Fruit fly (Drosophila melanogaster) whole organism, adult: ENCODE measurements around the gene CG31960.
A peak's percentile ranks its signal among the peaks of the same experiment; 100 is the strongest.

Source experiments
- CG11617 ChIP-seq: fragments of 200-800 bp; sonication (Bioruptor generic); optimal IDR thresholded peaks from 2 replicates; lab custom pipeline; 2017; ENCODE audit warnings: mild to moderate bottlenecking, missing biosample characterization, missing genetic modification reagents, missing genetic modification characterization
- CG12768 ChIP-seq: fragments of 200-800 bp; sonication (Bioruptor generic); optimal IDR thresholded peaks from 2 replicates; lab custom pipeline; 2017; ENCODE audit warnings: missing biosample characterization, missing genetic modification characterization, mild to moderate bottlenecking, moderate library complexity, missing genetic modification reagents
- CG14711 ChIP-seq: fragments of 200-800 bp; sonication (Bioruptor generic); optimal IDR thresholded peaks from 2 replicates; lab custom pipeline; 2018; ENCODE audit warnings: missing biosample characterization, mild to moderate bottlenecking, missing genetic modification characterization, moderate library complexity
- CG1620 ChIP-seq: fragments of 200-800 bp; sonication (Bioruptor generic); optimal IDR thresholded peaks from 2 replicates; lab custom pipeline; 2016; ENCODE audit warnings: missing biosample characterization, missing genetic modification characterization
- CG33017 ChIP-seq: fragments of 200-800 bp; sonication (Bioruptor generic); optimal IDR thresholded peaks from 2 replicates; lab custom pipeline; 2018; ENCODE audit warnings: missing biosample characterization, mild to moderate bottlenecking, missing genetic modification characterization, moderate library complexity
- CG5204 ChIP-seq: fragments of 200-800 bp; sonication (Bioruptor generic); optimal IDR thresholded peaks from 2 replicates; lab custom pipeline; 2016; ENCODE audit warnings: missing biosample characterization, missing genetic modification characterization
- CG7045 ChIP-seq: fragments of 200-800 bp; sonication (Bioruptor generic); optimal IDR thresholded peaks from 2 replicates; lab custom pipeline; 2017; ENCODE audit warnings: missing biosample characterization, mild to moderate bottlenecking, missing genetic modification characterization
- CG7101 ChIP-seq: fragments of 200-800 bp; sonication (Bioruptor generic); optimal IDR thresholded peaks from 2 replicates; lab custom pipeline; 2018; ENCODE audit warnings: missing biosample characterization, mild to moderate bottlenecking, missing genetic modification characterization, moderate library complexity
- Clk ChIP-seq: fragments of 200-800 bp; sonication (Bioruptor generic); optimal IDR thresholded peaks from 2 replicates; lab custom pipeline; 2017; ENCODE audit warnings: missing biosample characterization, missing genetic modification characterization
- Crg-1 ChIP-seq: fragments of 200-800 bp; sonication (Bioruptor generic); optimal IDR thresholded peaks from 2 replicates; lab custom pipeline; 2016; ENCODE audit warnings: missing biosample characterization, missing genetic modification characterization
- Hr96 ChIP-seq: fragments of 200-800 bp; sonication (Bioruptor generic); optimal IDR thresholded peaks from 2 replicates; lab custom pipeline; 2016; ENCODE audit warnings: missing biosample characterization, missing genetic modification characterization
- Mnt ChIP-seq: fragments of 200-800 bp; sonication (Bioruptor generic); optimal IDR thresholded peaks from 2 replicates; lab custom pipeline; 2016; ENCODE audit warnings: missing biosample characterization, mild to moderate bottlenecking, missing genetic modification characterization
- bab1 ChIP-seq: fragments of 200-800 bp; sonication (Bioruptor generic); optimal IDR thresholded peaks from 3 replicates; lab custom pipeline; 2019; ENCODE audit warnings: missing biosample characterization, mild to moderate bottlenecking, missing genetic modification characterization, moderate library complexity
- cic ChIP-seq: fragments of 200-800 bp; sonication (Bioruptor generic); optimal IDR thresholded peaks from 2 replicates; lab custom pipeline; 2017; ENCODE audit warnings: missing biosample characterization, mild to moderate bottlenecking, missing genetic modification characterization, moderate library complexity
- cnc ChIP-seq, 2 experiments: fragments of >200 bp; optimal IDR thresholded peaks; 2 replicates each; lab custom pipeline; 2017
- kay ChIP-seq: fragments of 200-800 bp; sonication (Bioruptor generic); peaks from one replicate; lab custom pipeline; 2016; ENCODE audit warnings: missing biosample characterization, missing genetic modification characterization, borderline replicate concordance
- ovo ChIP-seq: fragments of 200-800 bp; sonication (Bioruptor generic); optimal IDR thresholded peaks from 2 replicates; lab custom pipeline; 2016; ENCODE audit warnings: missing biosample characterization, missing genetic modification characterization
- pad ChIP-seq: fragments of 200-800 bp; sonication (Bioruptor generic); optimal IDR thresholded peaks from 3 replicates; lab custom pipeline; 2017; ENCODE audit warnings: missing biosample characterization, missing genetic modification characterization, mild to moderate bottlenecking, moderate library complexity, missing genetic modification reagents
- tj ChIP-seq: fragments of 200-800 bp; sonication (Bioruptor generic); optimal IDR thresholded peaks from 3 replicates; lab custom pipeline; 2017; ENCODE audit warnings: missing biosample characterization, mild to moderate bottlenecking, missing genetic modification characterization, moderate library complexity
- toe ChIP-seq: fragments of 200-800 bp; sonication (Bioruptor generic); optimal IDR thresholded peaks from 2 replicates; lab custom pipeline; 2016; ENCODE audit warnings: missing biosample characterization, missing genetic modification characterization

The CG31960 gene

DNA sequence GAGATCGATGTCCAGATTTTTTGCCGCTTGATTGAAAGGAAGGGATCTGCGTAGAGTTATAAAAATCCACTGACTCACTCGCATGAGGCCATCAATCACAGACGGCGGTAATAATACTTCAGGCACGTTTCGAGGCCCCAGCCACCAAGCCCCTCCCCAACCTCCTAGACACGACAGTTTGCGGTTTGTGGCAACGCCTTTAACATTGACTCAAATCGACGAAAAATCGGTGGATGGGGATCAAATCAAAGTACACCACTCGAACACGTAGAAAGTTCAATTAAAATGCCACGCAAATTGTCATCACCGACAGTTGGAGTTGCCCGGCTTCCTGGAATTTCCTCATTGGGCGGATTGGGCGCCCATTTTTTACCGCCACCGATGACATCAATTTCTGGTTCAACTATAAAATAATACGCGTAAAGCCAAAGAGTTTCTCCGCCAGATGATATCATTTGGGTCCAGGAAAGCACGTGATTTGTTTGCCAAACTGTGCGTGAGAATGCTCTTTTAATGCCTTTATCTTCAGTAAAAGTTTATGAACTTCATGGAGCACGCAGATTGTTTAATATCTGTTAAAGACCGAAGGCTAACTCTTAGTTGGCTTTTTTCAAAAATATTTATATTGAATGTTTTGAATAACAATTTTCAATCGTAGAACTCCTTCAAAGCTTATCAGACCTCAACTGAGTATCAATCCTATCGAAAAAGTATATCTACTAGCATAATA lies at the start of gene CG31960:
Gene CG31960, plus strand, starts transcription at position 680 of the 730 bp plus-strand sequence.
- no peak for TF ChIP-seq Mnt (GFP tag; lab: Kevin White, UChicago)
- no peak for TF ChIP-seq CG1620 (GFP tag; lab: Kevin White, UChicago)
- no peak for TF ChIP-seq CG11617 (GFP tag; lab: Kevin White, UChicago)
- no peak for TF ChIP-seq Clk (GFP tag; lab: Kevin White, UChicago)
- TF ChIP-seq cnc (optimal IDR thresholded peaks at IDR 0.05; lab: Kevin White, UChicago), result no peak
- TF ChIP-seq CG5204 (GFP tag; lab: Kevin White, UChicago), result no peak
- TF ChIP-seq cic, result no peak
- TF ChIP-seq CG33017 (tag; lab: Kevin White, UChicago), result no peak
- TF ChIP-seq pad, result no peak
- no peak for TF ChIP-seq ovo
- TF ChIP-seq CG7101 (tag; lab: Kevin White, UChicago), result no peak
- no peak for TF ChIP-seq Crg-1 (GFP tag; lab: Kevin White, UChicago)
- no peak for TF ChIP-seq toe (GFP tag; lab: Kevin White, UChicago)
- TF ChIP-seq CG14711, result no peak

DNA sequence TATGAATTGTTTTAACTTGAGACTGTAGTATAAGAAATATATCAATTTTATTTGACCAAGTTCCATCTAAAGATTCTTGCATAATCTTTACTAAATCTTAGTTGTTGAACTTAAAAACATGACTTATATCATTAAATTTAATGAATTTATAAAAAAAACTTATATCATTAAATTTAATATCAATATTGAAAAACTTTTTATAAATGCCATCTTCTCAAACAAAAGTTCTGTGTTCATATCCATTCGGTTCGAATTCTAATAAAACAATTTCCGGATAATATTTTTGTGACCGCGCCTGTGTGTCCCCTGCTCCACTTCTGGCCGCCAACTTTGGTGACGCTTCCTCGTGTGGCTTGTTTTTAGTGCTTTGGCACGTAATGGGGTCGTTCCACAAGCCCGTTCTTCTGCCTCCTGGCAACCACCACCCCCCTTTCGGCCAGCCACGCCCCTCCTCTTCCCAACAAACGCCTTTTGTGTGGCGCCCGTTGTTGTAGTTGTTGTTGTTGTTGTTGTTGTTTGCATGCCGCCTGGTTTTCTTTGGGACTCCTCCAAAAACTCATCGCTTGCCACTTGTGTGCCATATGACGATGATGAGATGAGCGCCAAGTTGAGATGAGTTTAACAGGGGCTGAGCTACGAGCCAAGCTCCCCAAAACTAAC lies 47.6 kb upstream of the CG31960 start:
- TF ChIP-seq CG12768 (GFP tag; lab: Kevin White, UChicago), result no peak
- no peak for TF ChIP-seq CG1620 (GFP tag; lab: Kevin White, UChicago)
- no peak for TF ChIP-seq CG33017 (tag; lab: Kevin White, UChicago)
- TF ChIP-seq toe (GFP tag; lab: Kevin White, UChicago), result no peak
- TF ChIP-seq CG5204 (GFP tag; lab: Kevin White, UChicago), result no peak
- no peak for TF ChIP-seq bab1 (GFP tag; lab: Kevin White, UChicago)
- no peak for TF ChIP-seq CG7101 (tag; lab: Kevin White, UChicago)
- no peak for TF ChIP-seq pad
- no peak for TF ChIP-seq ovo
- TF ChIP-seq CG14711, result no peak
- TF ChIP-seq tj (GFP tag; lab: Kevin White, UChicago), result no peak
- TF ChIP-seq Clk (GFP tag; lab: Kevin White, UChicago), result no peak
- TF ChIP-seq cic, result no peak
- TF ChIP-seq cnc (optimal IDR thresholded peaks at IDR 0.05; lab: Kevin White, UChicago), result no peak
- TF ChIP-seq Crg-1 (GFP tag; lab: Kevin White, UChicago), result no peak
- no peak for TF ChIP-seq Hr96

DNA sequence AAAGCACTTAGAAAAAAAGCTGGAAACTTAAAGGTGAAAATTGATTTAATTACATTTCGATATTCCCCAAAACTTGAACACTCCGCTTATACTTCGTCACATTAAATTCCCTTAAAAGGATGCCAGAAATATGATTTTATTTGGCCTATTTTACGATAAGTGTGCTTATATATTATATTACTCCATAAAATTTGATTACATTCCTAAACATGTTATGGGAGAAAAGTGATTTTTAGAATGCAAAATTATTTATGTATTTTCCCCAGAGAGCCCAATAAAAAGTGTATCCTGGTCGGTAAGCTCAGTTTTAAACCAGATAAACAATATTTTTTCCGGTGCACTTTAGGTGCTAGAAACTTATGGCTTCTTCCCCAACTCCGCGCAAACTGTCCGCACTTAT lies 47.1 kb upstream of the CG31960 start:
- TF ChIP-seq Crg-1 (GFP tag; lab: Kevin White, UChicago) (no peak), Clk (GFP tag; lab: Kevin White, UChicago) (no peak), CG7045 (no peak), kay (no peak), cic (no peak)

DNA sequence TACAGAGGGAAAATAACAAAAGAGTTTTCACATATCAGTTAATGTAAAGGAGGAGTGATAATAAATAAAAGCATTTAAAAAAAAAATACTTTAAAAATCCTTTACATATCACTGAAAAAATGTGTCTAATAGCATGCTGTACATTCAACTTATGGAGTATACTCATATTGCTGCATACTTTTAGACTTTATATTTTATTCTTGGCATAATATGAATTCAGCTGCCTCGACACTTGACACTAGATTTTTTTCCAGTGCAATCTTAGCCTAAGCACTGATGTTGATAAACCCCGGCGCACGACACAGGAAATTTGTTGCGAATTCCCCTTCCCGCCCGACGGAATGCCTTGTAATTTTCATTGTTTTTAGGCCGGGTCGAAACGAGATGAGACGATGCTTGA lies 44.3 kb upstream of the CG31960 start:
- TF ChIP-seq CG7101 (tag; lab: Kevin White, UChicago), result no peak

DNA sequence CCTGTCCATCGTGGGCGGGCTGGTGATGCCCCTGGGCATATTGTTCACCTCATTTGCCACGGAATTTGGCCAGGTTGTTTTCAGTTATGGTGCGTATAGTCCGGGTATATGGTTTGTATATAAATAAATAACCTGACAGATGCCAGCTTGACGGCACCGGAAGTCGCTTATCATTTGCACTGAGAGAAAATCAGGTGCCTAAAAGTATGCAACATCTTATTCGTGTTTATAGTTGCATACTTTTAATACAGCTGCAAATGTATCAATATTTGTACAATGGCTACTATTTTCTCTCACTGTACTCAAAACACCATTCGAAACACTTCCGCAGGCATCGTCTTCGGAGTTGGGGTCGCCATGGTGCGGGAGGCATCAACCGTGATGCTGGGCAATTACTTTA lies 36.1 kb upstream of the CG31960 start:
- TF ChIP-seq bab1 (GFP tag; lab: Kevin White, UChicago), result peak; percentile 7
- no peak for TF ChIP-seq kay

DNA sequence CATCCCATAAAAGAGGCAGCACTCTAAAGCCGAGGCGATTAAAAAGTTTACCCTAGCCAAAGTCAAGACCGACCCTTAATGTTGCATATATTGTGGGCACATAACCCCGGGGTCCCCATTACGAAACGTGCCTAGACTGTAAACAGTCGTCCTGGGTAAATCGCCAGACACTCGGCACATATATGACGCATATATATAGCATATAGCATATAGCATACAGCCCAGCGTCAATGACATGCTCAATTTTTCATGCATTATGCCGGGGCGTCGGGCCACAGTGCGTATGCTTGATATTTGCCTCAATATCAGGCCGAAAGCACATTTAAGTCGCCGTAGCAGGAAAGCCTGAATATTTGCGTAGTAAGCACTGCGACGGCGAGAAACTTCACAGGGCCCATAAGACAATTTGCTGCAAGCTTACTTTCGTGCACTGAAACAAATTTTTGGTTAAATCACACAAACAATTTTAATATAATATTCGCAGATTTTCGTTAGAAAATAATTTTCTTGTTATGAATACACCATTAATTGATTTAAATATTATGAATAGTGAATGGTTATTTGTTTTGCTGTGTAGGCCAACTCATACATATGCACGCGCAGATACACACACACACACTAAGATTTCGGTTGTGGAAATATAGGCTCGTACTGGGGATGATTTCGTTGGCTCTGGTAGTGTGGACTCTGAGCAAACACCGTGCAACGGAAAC lies 29.8 kb upstream of the CG31960 start:
- peak; percentile 22 for TF ChIP-seq CG5204 (GFP tag; lab: Kevin White, UChicago)
- no peak for TF ChIP-seq CG7045
- TF ChIP-seq CG7101 (tag; lab: Kevin White, UChicago), result no peak
- TF ChIP-seq toe (GFP tag; lab: Kevin White, UChicago), result no peak

DNA sequence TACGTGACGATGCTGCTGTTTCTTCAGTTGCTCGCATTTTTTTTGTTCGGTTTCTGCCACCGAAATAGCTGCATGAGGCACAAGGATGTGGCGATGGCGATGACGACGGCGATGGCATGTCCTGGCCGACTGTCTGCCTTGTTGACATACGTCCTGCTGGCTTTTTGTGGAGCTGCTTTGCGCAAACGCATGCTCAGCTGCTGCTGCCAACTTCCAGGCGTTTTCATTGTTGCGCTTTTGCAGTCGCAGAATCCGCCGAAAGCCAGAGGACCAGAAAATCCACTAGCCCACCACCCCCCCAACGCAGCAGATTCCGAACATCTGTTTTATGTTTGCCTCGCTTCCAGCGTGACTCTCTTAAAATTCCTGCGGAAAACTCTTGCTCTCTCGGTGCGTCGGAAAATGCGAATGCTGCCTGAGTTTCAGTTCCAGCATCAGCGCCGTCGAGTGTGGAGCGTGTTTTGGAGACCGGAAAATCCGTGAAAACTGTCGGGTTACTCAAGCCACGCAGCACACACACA lies 27.9 kb upstream of the CG31960 start, which contains the start of gene CG43707:
Gene CG43707, plus strand, starts transcription at position 426 of the 521 bp plus-strand sequence.
- TF ChIP-seq cic, result no peak
- no peak for TF ChIP-seq CG7101 (tag; lab: Kevin White, UChicago)
